Worm (Caenorhabditis elegans) whole organism, young adult: ENCODE measurements around the gene F54B11.11.
A peak's percentile ranks its signal among the peaks of the same experiment; 100 is the strongest.

Experiments
- B0019.2 ChIP-seq: fragments of 200-800 bp; sonication (Bioruptor generic); conservative IDR thresholded peaks from 2 replicates; pipeline ENCODE4 v1.3.6; 2022; ENCODE audit warnings: missing genetic modification reagents, missing genetic modification characterization, missing compliant biosample characterization
- B0035.1 ChIP-seq: sonication (generic microtip); optimal IDR thresholded peaks from 2 replicates; lab custom pipeline; 2016; ENCODE audit warnings: missing genetic modification characterization, mild to moderate bottlenecking, missing compliant biosample characterization, missing genotype, missing genetic modification reagents
- F10E7.11 ChIP-seq: sonication (generic microtip); optimal IDR thresholded peaks from 2 replicates; lab custom pipeline; 2017; ENCODE audit warnings: mild to moderate bottlenecking, missing genetic modification characterization, moderate library complexity, missing compliant biosample characterization
- F49E8.2 ChIP-seq: sonication (generic microtip); optimal IDR thresholded peaks from 3 replicates; lab custom pipeline; 2017; ENCODE audit warnings: missing genetic modification characterization, mild to moderate bottlenecking, missing compliant biosample characterization, antibody characterized with exemption, moderate library complexity; ENCODE audit not compliant: insufficient read depth
- F52B5.7 ChIP-seq: sonication (generic microtip); optimal IDR thresholded peaks from 2 replicates; lab custom pipeline; 2016; ENCODE audit warnings: mild to moderate bottlenecking, missing genetic modification characterization, missing compliant biosample characterization
- F55B11.4 ChIP-seq: sonication (generic microtip); optimal IDR thresholded peaks from 2 replicates; lab custom pipeline; 2016; ENCODE audit warnings: missing compliant biosample characterization, missing genetic modification characterization, borderline replicate concordance; ENCODE audit not compliant: insufficient read depth
- Y53G8AR.9 ChIP-seq: fragments of 200-800 bp; sonication (Bioruptor generic); conservative IDR thresholded peaks from 2 replicates; pipeline ENCODE4 v1.3.6; 2022; ENCODE audit warnings: missing genetic modification reagents, missing genetic modification characterization, missing compliant biosample characterization
- Y56A3A.18 ChIP-seq: fragments of 200-800 bp; sonication (Bioruptor generic); IDR thresholded peaks from 2 replicates; pipeline ENCODE4 v1.3.6; 2022; ENCODE audit warnings: missing genetic modification reagents, missing genetic modification characterization, missing compliant biosample characterization
- ama-1 ChIP-seq, 3 experiments: fragments of 150-350 bp in 1 of 3; sonication (generic microtip) in 2 of 3; optimal IDR thresholded peaks; 2 replicates each; lab custom pipeline; 2014 to 2018; ENCODE audit warnings: missing biosample characterization in 2 of 3, missing genetic modification characterization in 2 of 3, missing genetic modification reagents in 2 of 3
- aptf-3 ChIP-seq: fragments of 200-800 bp; sonication (Bioruptor generic); IDR thresholded peaks from 2 replicates; pipeline ENCODE4 v1.3.6; 2022; ENCODE audit warnings: missing genetic modification characterization, missing compliant biosample characterization
- athp-1 ChIP-seq: sonication (generic microtip); optimal IDR thresholded peaks from 2 replicates; lab custom pipeline; 2017; ENCODE audit warnings: mild to moderate bottlenecking, missing genetic modification characterization, missing compliant biosample characterization
- attf-5 ChIP-seq: fragments of 200-800 bp; sonication (Bioruptor generic); optimal IDR thresholded peaks from 2 replicates; lab custom pipeline; 2018; ENCODE audit warnings: mild to moderate bottlenecking, missing genetic modification characterization, missing compliant biosample characterization
- bed-1 ChIP-seq: fragments of 200-800 bp; sonication (Bioruptor generic); IDR thresholded peaks from 2 replicates; pipeline ENCODE4 v1.3.6; 2022; ENCODE audit warnings: missing genetic modification reagents, missing genetic modification characterization, missing compliant biosample characterization
- ccch-3 ChIP-seq: fragments of 200-800 bp; sonication (Bioruptor generic); optimal IDR thresholded peaks from 2 replicates; lab custom pipeline; 2018; ENCODE audit warnings: mild to moderate bottlenecking, missing genetic modification characterization, missing compliant biosample characterization
- ceh-100 ChIP-seq: fragments of 200-800 bp; sonication (Bioruptor generic); IDR thresholded peaks from 2 replicates; pipeline ENCODE4 v1.3.6; 2022; ENCODE audit warnings: missing genetic modification reagents, missing genetic modification characterization, missing compliant biosample characterization
- ceh-79 ChIP-seq: sonication (generic microtip); optimal IDR thresholded peaks from 2 replicates; lab custom pipeline; 2017; ENCODE audit warnings: mild to moderate bottlenecking, missing genetic modification characterization, missing compliant biosample characterization
- ceh-91 ChIP-seq: fragments of 200-800 bp; sonication (Bioruptor generic); IDR thresholded peaks from 2 replicates; pipeline ENCODE4 v1.3.6; 2022; ENCODE audit warnings: missing genetic modification reagents, missing genetic modification characterization, missing compliant biosample characterization
- chd-7 ChIP-seq: sonication (generic microtip); optimal IDR thresholded peaks from 2 replicates; lab custom pipeline; 2016; ENCODE audit warnings: mild to moderate bottlenecking, missing genetic modification characterization, moderate library complexity, missing compliant biosample characterization
- egrh-3 ChIP-seq: fragments of 200-800 bp; sonication (Bioruptor generic); IDR thresholded peaks from 2 replicates; pipeline ENCODE4 v1.3.6; 2022; ENCODE audit warnings: missing genetic modification reagents, missing genetic modification characterization, missing compliant biosample characterization
- hlh-12 ChIP-seq: sonication (generic microtip); optimal IDR thresholded peaks from 2 replicates; lab custom pipeline; 2016; ENCODE audit warnings: missing genetic modification characterization, missing compliant biosample characterization
- hsf-1 ChIP-seq: fragments of 200-800 bp; sonication (Bioruptor generic); IDR thresholded peaks from 2 replicates; pipeline ENCODE4 v1.3.6; 2022; ENCODE audit warnings: missing genetic modification reagents, missing genetic modification characterization, missing compliant biosample characterization
- lin-35 ChIP-seq, 3 experiments: fragments of 150-350 bp in 2 of 3; sonication (generic microtip) in 1 of 3; optimal IDR thresholded peaks; 2 replicates each; lab custom pipeline; 2014 to 2018; ENCODE audit warnings: missing biosample characterization in 3 of 3, missing genetic modification characterization in 3 of 3, missing genetic modification reagents in 3 of 3
- lsl-1 ChIP-seq: fragments of 200-800 bp; sonication (Bioruptor generic); optimal IDR thresholded peaks from 2 replicates; lab custom pipeline; 2018; ENCODE audit warnings: mild to moderate bottlenecking, missing genetic modification characterization, moderate library complexity, missing compliant biosample characterization
- mel-28 ChIP-seq: sonication (generic microtip); optimal IDR thresholded peaks from 2 replicates; lab custom pipeline; 2016; ENCODE audit warnings: borderline replicate concordance, mild to moderate bottlenecking, missing genetic modification characterization, missing compliant biosample characterization
- mes-4 ChIP-seq: sonication (generic microtip); optimal IDR thresholded peaks from 2 replicates; lab custom pipeline; 2016; ENCODE audit warnings: missing genotype, missing genetic modification characterization, missing compliant biosample characterization
- mxl-1 ChIP-seq: sonication (generic microtip); optimal IDR thresholded peaks from 2 replicates; lab custom pipeline; 2016; ENCODE audit warnings: missing genetic modification characterization, missing compliant biosample characterization
- nfyb-1 ChIP-seq: fragments of 200-800 bp; sonication (Bioruptor generic); IDR thresholded peaks from 2 replicates; pipeline ENCODE4 v1.3.6; 2022; ENCODE audit warnings: missing genetic modification reagents, missing genetic modification characterization, missing compliant biosample characterization
- nhr-120 ChIP-seq: fragments of 200-800 bp; sonication (Bioruptor generic); IDR thresholded peaks from 2 replicates; pipeline ENCODE4 v1.3.6; 2022; ENCODE audit warnings: missing genetic modification characterization, missing compliant biosample characterization
- rec-8 ChIP-seq, 2 experiments: sonication (generic microtip); optimal IDR thresholded peaks; 2 replicates each; lab custom pipeline; 2016; ENCODE audit warnings: mild to moderate bottlenecking in 2 of 2, missing genetic modification characterization in 2 of 2, missing genetic modification reagents in 2 of 2, missing genotype in 2 of 2, missing biosample characterization in 1 of 2, missing compliant biosample characterization in 1 of 2, moderate library complexity in 1 of 2
- snpc-1.3 ChIP-seq: sonication (generic microtip); optimal IDR thresholded peaks from 2 replicates; lab custom pipeline; 2017; ENCODE audit warnings: missing genetic modification characterization, mild to moderate bottlenecking, missing compliant biosample characterization, antibody characterized with exemption, moderate library complexity, missing genotype, missing genetic modification reagents; ENCODE audit not compliant: insufficient read depth
- somi-1 ChIP-seq: fragments of 200-800 bp; sonication (Bioruptor generic); optimal IDR thresholded peaks from 2 replicates; lab custom pipeline; 2018; ENCODE audit warnings: mild to moderate bottlenecking, missing genetic modification characterization, missing compliant biosample characterization
- sptf-2 ChIP-seq: fragments of 200-800 bp; sonication (Bioruptor generic); optimal IDR thresholded peaks from 2 replicates; lab custom pipeline; 2018; ENCODE audit warnings: mild to moderate bottlenecking, missing genetic modification characterization, missing compliant biosample characterization
- unc-130 ChIP-seq: sonication (generic microtip); optimal IDR thresholded peaks from 2 replicates; lab custom pipeline; 2016; ENCODE audit warnings: missing genetic modification reagents, missing genetic modification characterization, missing compliant biosample characterization
- unc-62 ChIP-seq: fragments of 150-350 bp; optimal IDR thresholded peaks from 2 replicates; lab custom pipeline; 2014; ENCODE audit warnings: missing biosample characterization, missing genetic modification reagents, missing genetic modification characterization
- ztf-26 ChIP-seq: sonication (generic microtip); optimal IDR thresholded peaks from 2 replicates; lab custom pipeline; 2017; ENCODE audit warnings: missing genetic modification characterization, missing compliant biosample characterization

Gene F54B11.11

DNA sequence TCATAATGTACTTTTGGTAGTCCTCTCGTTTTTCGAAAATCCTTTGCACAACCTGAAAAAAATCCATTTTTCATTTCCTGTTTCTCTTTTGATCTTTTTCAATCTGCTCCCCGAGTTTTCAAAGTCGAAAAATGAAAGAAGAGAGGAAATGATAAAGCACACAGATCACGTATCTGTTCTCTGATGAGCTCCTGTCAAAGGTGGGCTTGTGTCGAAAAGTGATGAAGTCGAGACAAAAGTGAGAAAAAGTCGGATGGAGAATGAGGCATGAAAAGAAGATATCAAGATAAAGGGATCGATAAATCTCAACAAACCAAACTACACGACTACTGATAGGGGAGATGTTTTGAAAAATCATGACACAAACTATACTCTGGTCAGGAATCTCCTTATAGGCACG, 23.5 kb upstream of the F54B11.11 start (continued):
- TF ChIP-seq snpc-1.3 (tag; lab: Kevin White, UChicago) (no peak), nhr-120 (GFP tag; lab: Robert Waterston, UW) (no peak), nfyb-1 (no peak), rec-8 (tag; optimal IDR thresholded peaks at IDR 0.05; lab: Kevin White, UChicago) (no peak)
- TF ChIP-seq, all 124 proteins: peak for 0

DNA sequence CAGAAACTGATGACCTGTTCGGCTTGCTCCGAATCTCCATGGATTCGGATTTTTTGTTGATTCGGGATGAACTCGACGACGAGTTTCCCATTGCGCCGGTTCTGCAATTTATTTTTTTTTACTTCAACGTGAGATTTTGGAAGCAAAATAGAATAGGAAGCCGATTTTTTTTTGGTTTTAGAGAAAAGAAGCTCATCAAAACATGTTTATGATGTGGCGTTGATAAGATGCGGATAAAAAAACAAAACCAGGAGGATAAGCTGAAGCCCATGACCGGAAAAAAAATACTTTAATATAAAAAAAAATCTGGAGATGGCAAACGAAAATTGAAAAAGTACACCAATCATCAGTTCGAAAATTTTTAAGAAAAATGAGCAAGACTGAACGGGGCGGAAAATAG, 22.5 kb upstream of the F54B11.11 start, which contains the start of gene glb-20:
Gene glb-20 (minus strand): TSS at position 101 of the 400 bp plus-strand sequence.
- no peak for TF ChIP-seq mxl-1
- TF ChIP-seq Y53G8AR.9 (GFP tag; lab: Robert Waterston, UW) = no peak
- no peak for TF ChIP-seq ceh-100 (GFP tag; lab: Robert Waterston, UW)
- TF ChIP-seq hlh-12 (tag; lab: Kevin White, UChicago) = no peak
- no peak for TF ChIP-seq ztf-26 (tag; lab: Kevin White, UChicago)
- TF ChIP-seq F52B5.7 (tag; lab: Kevin White, UChicago) = no peak
- TF ChIP-seq aptf-3 (GFP tag; lab: Robert Waterston, UW) = no peak
- TF ChIP-seq lsl-1 (GFP tag; lab: Kevin White, UChicago) = no peak
- TF ChIP-seq F55B11.4 (tag; lab: Kevin White, UChicago) = no peak
- no peak for TF ChIP-seq B0019.2 (GFP tag; lab: Robert Waterston, UW)
- TF ChIP-seq hsf-1 (GFP tag; lab: Robert Waterston, UW) = no peak
- no peak for TF ChIP-seq chd-7 (tag; lab: Kevin White, UChicago)
- no peak for TF ChIP-seq unc-62 (GFP tag; lab: Kevin White, UChicago)
- no peak for TF ChIP-seq mes-4 (tag; lab: Kevin White, UChicago)
- no peak for TF ChIP-seq B0035.1 (tag; lab: Kevin White, UChicago)
- TF ChIP-seq mel-28 = no peak
- no peak for TF ChIP-seq ceh-91 (GFP tag; lab: Robert Waterston, UW)

- TF ChIP-seq F49E8.2 (no peak), athp-1 (tag; lab: Kevin White, UChicago) (no peak), bed-1 (GFP tag; lab: Robert Waterston, UW) (no peak), somi-1 (peak; percentile 7)
Measured at ce11 chrX:13558667-13559066, 19.9 kb upstream of the F54B11.11 start.

ce11 chrX:13561954-13562353, 16.6 kb upstream of the F54B11.11 start:
- TF ChIP-seq unc-130 (GFP tag; lab: Kevin White, UChicago) = no peak
- no peak for TF ChIP-seq F55B11.4 (tag; lab: Kevin White, UChicago)
- no peak for TF ChIP-seq egrh-3 (GFP tag; lab: Robert Waterston, UW)
- no peak for TF ChIP-seq ama-1 (optimal IDR thresholded peaks at IDR 0.05; lab: Kevin White, UChicago)
- no peak for TF ChIP-seq ama-1 (GFP tag; optimal IDR thresholded peaks at IDR 0.05; lab: Kevin White, UChicago)
- TF ChIP-seq Y56A3A.18 = no peak

DNA sequence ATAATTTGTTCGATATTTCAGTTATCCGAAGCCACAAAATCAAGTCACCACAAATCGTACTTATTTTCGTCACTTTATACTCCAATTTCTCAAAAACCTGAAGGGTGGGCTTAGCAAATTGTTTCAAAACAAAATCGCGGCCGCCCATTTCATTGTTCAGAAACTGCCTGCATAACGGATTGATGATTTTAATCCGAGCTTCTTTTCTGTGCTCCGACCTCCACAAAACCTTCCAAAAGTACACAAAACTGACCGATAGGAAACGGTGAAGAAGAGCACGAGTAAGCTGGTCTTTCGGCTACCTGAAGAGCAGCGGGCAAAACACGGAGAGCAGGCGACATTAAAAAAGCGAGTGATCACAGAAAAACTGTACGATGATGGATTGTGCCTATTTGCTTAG, 12.1 kb upstream of the F54B11.11 start, which contains the start of gene R01E6.2:
Gene R01E6.2 (minus strand): TSS at position 101 of the 400 bp plus-strand sequence.
- TF ChIP-seq sptf-2 (GFP tag; lab: Kevin White, UChicago) (no peak), F10E7.11 (tag; lab: Kevin White, UChicago) (no peak), ccch-3 (GFP tag; lab: Kevin White, UChicago) (no peak), attf-5 (no peak), ceh-79 (no peak), lin-35 (GFP tag; optimal IDR thresholded peaks at IDR 0.05; lab: Kevin White, UChicago) (no peak)
- TF ChIP-seq, all 124 proteins: peak for 0
